Fruit fly (Drosophila melanogaster) whole organism, embryonic: ENCODE results near the gene CG3909.
A peak's percentile ranks its signal among the peaks of the same experiment; 100 is the strongest.

Source experiments
- Adf1 ChIP-seq: fragments of 200-800 bp; sonication (Bioruptor generic); IDR thresholded peaks from 2 replicates; pipeline ENCODE4 v1.3.6; 2022; ENCODE audit warnings: missing biosample characterization, missing genetic modification characterization
- Antp ChIP-seq: fragments of 200-800 bp; sonication (Bioruptor generic); optimal IDR thresholded peaks from 3 replicates; lab custom pipeline; 2016; ENCODE audit warnings: missing biosample characterization, missing genetic modification characterization
- Blimp-1 ChIP-seq: fragments of 200-800 bp; sonication (Bioruptor generic); optimal IDR thresholded peaks from 3 replicates; lab custom pipeline; 2018; ENCODE audit warnings: missing biosample characterization, missing genetic modification characterization, mild to moderate bottlenecking, moderate library complexity, missing genetic modification reagents
- CG10209 ChIP-seq: fragments of 200-800 bp; sonication (Bioruptor generic); optimal IDR thresholded peaks from 3 replicates; lab custom pipeline; 2017; ENCODE audit warnings: missing biosample characterization, mild to moderate bottlenecking, missing genetic modification characterization, missing genetic modification reagents
- CG10366 ChIP-seq: fragments of 200-800 bp; sonication (Bioruptor generic); IDR thresholded peaks from 2 replicates; pipeline ENCODE4 v1.3.6; 2022; ENCODE audit warnings: missing biosample characterization, missing genetic modification characterization
- CG11696 ChIP-seq: fragments of 200-800 bp; sonication (Bioruptor generic); IDR thresholded peaks from 2 replicates; pipeline ENCODE4 v1.3.6; 2022; ENCODE audit warnings: missing biosample characterization, missing genetic modification characterization
- CG12219 ChIP-seq: fragments of 200-800 bp; sonication (Bioruptor generic); optimal IDR thresholded peaks from 3 replicates; lab custom pipeline; 2018; ENCODE audit warnings: missing biosample characterization, mild to moderate bottlenecking, missing genetic modification characterization
- CG12769 ChIP-seq: fragments of 200-800 bp; sonication (Bioruptor generic); optimal IDR thresholded peaks from 2 replicates; lab custom pipeline; 2019; ENCODE audit warnings: missing biosample characterization, mild to moderate bottlenecking, missing genetic modification characterization, moderate library complexity
- CG14441 ChIP-seq: fragments of 200-800 bp; sonication (Bioruptor generic); IDR thresholded peaks from 2 replicates; pipeline ENCODE4 v1.3.6; 2022; ENCODE audit warnings: missing biosample characterization, missing genetic modification characterization
- CG14965 ChIP-seq: fragments of 200-800 bp; sonication (Bioruptor generic); optimal IDR thresholded peaks from 2 replicates; lab custom pipeline; 2016; ENCODE audit warnings: missing biosample characterization, missing genetic modification characterization, borderline replicate concordance
- CG16815 ChIP-seq: fragments of 200-800 bp; sonication (Bioruptor generic); optimal IDR thresholded peaks from 3 replicates; lab custom pipeline; 2017; ENCODE audit warnings: missing biosample characterization, mild to moderate bottlenecking, missing genetic modification characterization
- CG2116 ChIP-seq: fragments of 200-800 bp; sonication (Bioruptor generic); optimal IDR thresholded peaks from 3 replicates; lab custom pipeline; 2018; ENCODE audit warnings: missing biosample characterization, mild to moderate bottlenecking, missing genetic modification characterization
- CG2199 ChIP-seq: fragments of 200-800 bp; sonication (Bioruptor generic); IDR thresholded peaks from 3 replicates; pipeline ENCODE4 v1.3.6; 2022; ENCODE audit warnings: missing biosample characterization, missing genetic modification characterization
- CG32767 ChIP-seq: fragments of 200-800 bp; sonication (Bioruptor generic); IDR thresholded peaks from 2 replicates; pipeline ENCODE4 v1.3.6; 2022; ENCODE audit warnings: missing biosample characterization, missing genetic modification characterization
- CG3995 ChIP-seq: fragments of 200-800 bp; sonication (Bioruptor generic); optimal IDR thresholded peaks from 3 replicates; lab custom pipeline; 2016; ENCODE audit warnings: missing biosample characterization, missing genetic modification characterization
- CG4424 ChIP-seq: fragments of 200-800 bp; sonication (Bioruptor generic); optimal IDR thresholded peaks from 3 replicates; lab custom pipeline; 2016; ENCODE audit warnings: missing biosample characterization, missing genetic modification characterization
- CG7556 ChIP-seq: fragments of 200-800 bp; sonication (Bioruptor generic); optimal IDR thresholded peaks from 2 replicates; lab custom pipeline; 2017; ENCODE audit warnings: missing biosample characterization, mild to moderate bottlenecking, missing genetic modification characterization
- CG7839 ChIP-seq: fragments of 200-800 bp; sonication (Bioruptor generic); optimal IDR thresholded peaks from 3 replicates; lab custom pipeline; 2018; ENCODE audit warnings: missing biosample characterization, mild to moderate bottlenecking, missing genetic modification characterization, moderate library complexity
- CG7928 ChIP-seq: fragments of 200-800 bp; sonication (Bioruptor generic); optimal IDR thresholded peaks from 2 replicates; lab custom pipeline; 2017; ENCODE audit warnings: missing biosample characterization, mild to moderate bottlenecking, missing genetic modification characterization
- D19B ChIP-seq: fragments of 200-800 bp; sonication (Bioruptor generic); optimal IDR thresholded peaks from 2 replicates; lab custom pipeline; 2017; ENCODE audit warnings: missing biosample characterization, mild to moderate bottlenecking, missing genetic modification characterization
- Dfd ChIP-seq, 2 experiments: fragments of >200 bp; optimal IDR thresholded peaks; 2 replicates each; lab custom pipeline; 2017; ENCODE audit warnings: missing biosample characterization in 2 of 2, missing genetic modification characterization in 2 of 2
- ERR ChIP-seq: fragments of 200-800 bp; sonication (Bioruptor generic); optimal IDR thresholded peaks from 2 replicates; lab custom pipeline; 2016; ENCODE audit warnings: missing biosample characterization, missing genetic modification characterization
- Fer3 ChIP-seq: fragments of 200-800 bp; sonication (Bioruptor generic); optimal IDR thresholded peaks from 2 replicates; lab custom pipeline; 2018; ENCODE audit warnings: missing biosample characterization, mild to moderate bottlenecking, missing genetic modification characterization, moderate library complexity
- HHEX ChIP-seq: fragments of 200-800 bp; sonication (Bioruptor generic); optimal IDR thresholded peaks from 3 replicates; lab custom pipeline; 2017; ENCODE audit warnings: missing biosample characterization, mild to moderate bottlenecking, missing genetic modification characterization, missing genetic modification reagents
- HmgD ChIP-seq: fragments of 200-800 bp; sonication (Bioruptor generic); optimal IDR thresholded peaks from 3 replicates; lab custom pipeline; 2016; ENCODE audit warnings: missing biosample characterization, missing genetic modification characterization
- NC2α ChIP-seq: fragments of 200-800 bp; sonication (Bioruptor generic); optimal IDR thresholded peaks from 2 replicates; lab custom pipeline; 2016; ENCODE audit warnings: missing biosample characterization, missing genetic modification characterization
- Sox102F ChIP-seq: fragments of 200-800 bp; sonication (Bioruptor generic); optimal IDR thresholded peaks from 2 replicates; lab custom pipeline; 2018; ENCODE audit warnings: missing biosample characterization, mild to moderate bottlenecking, missing genetic modification characterization, moderate library complexity
- Ssrp ChIP-seq: fragments of 200-800 bp; sonication (Bioruptor generic); optimal IDR thresholded peaks from 2 replicates; lab custom pipeline; 2018; ENCODE audit warnings: missing biosample characterization, mild to moderate bottlenecking, missing genetic modification characterization, moderate library complexity
- Taf1 ChIP-seq: fragments of 200-800 bp; sonication (Bioruptor generic); IDR thresholded peaks from 2 replicates; pipeline ENCODE4 v1.3.6; 2022; ENCODE audit warnings: missing biosample characterization, missing genetic modification characterization
- Xbp1 ChIP-seq: fragments of 200-800 bp; sonication (Bioruptor generic); optimal IDR thresholded peaks from 3 replicates; lab custom pipeline; 2016; ENCODE audit warnings: missing biosample characterization, mild to moderate bottlenecking, missing genetic modification characterization
- cas ChIP-seq: fragments of 200-800 bp; sonication (Bioruptor generic); IDR thresholded peaks from 2 replicates; pipeline ENCODE4 v1.3.6; 2022; ENCODE audit warnings: missing biosample characterization, missing genetic modification characterization
- chinmo ChIP-seq: fragments of 200-800 bp; sonication (Bioruptor generic); IDR thresholded peaks from 4 replicates; pipeline ENCODE4 v1.3.6; 2022; ENCODE audit warnings: missing biosample characterization, missing genetic modification characterization; ENCODE audit not compliant: partially characterized antibody
- danr ChIP-seq: fragments of 200-800 bp; sonication (Bioruptor generic); IDR thresholded peaks from 2 replicates; pipeline ENCODE4 v1.3.6; 2022; ENCODE audit warnings: missing biosample characterization, missing genetic modification characterization
- eve ChIP-seq, 2 experiments: fragments of >200 bp; optimal IDR thresholded peaks; 2 replicates each; lab custom pipeline; 2017; ENCODE audit warnings: missing biosample characterization in 2 of 2, missing genetic modification characterization in 2 of 2
- fd3F ChIP-seq: fragments of 200-800 bp; sonication (Bioruptor generic); optimal IDR thresholded peaks from 2 replicates; lab custom pipeline; 2018; ENCODE audit warnings: missing biosample characterization, mild to moderate bottlenecking, missing genetic modification characterization, moderate library complexity
- hb ChIP-seq: fragments of 200-800 bp; sonication (Bioruptor generic); IDR thresholded peaks from 3 replicates; pipeline ENCODE4 v1.3.6; 2022; ENCODE audit warnings: missing biosample characterization, missing genetic modification characterization; ENCODE audit not compliant: partially characterized antibody
- jumu ChIP-seq: fragments of 200-800 bp; sonication (Bioruptor generic); optimal IDR thresholded peaks from 3 replicates; lab custom pipeline; 2016; ENCODE audit warnings: missing biosample characterization, missing genetic modification characterization
- klu ChIP-seq: fragments of 200-800 bp; sonication (Bioruptor generic); IDR thresholded peaks from 2 replicates; pipeline ENCODE4 v1.3.6; 2022; ENCODE audit warnings: missing biosample characterization, missing genetic modification characterization
- knrl ChIP-seq: fragments of 200-800 bp; sonication (Bioruptor generic); IDR thresholded peaks from 3 replicates; pipeline ENCODE4 v1.3.6; 2022; ENCODE audit warnings: missing biosample characterization, missing genetic modification characterization; ENCODE audit not compliant: partially characterized antibody
- lab ChIP-seq: fragments of 200-800 bp; sonication (Bioruptor generic); optimal IDR thresholded peaks from 3 replicates; lab custom pipeline; 2017; ENCODE audit warnings: missing biosample characterization, missing genetic modification characterization, mild to moderate bottlenecking, moderate library complexity, missing genetic modification reagents
- lmd ChIP-seq: fragments of 200-800 bp; sonication (Bioruptor generic); IDR thresholded peaks from 2 replicates; pipeline ENCODE4 v1.3.6; 2022; ENCODE audit warnings: missing biosample characterization, missing genetic modification characterization
- nerfin-2 ChIP-seq: fragments of 200-800 bp; sonication (Bioruptor generic); IDR thresholded peaks from 2 replicates; pipeline ENCODE4 v1.3.6; 2022; ENCODE audit warnings: missing biosample characterization, missing genetic modification characterization; ENCODE audit not compliant: partially characterized antibody
- oc ChIP-seq: fragments of 200-800 bp; sonication (Bioruptor generic); optimal IDR thresholded peaks from 2 replicates; lab custom pipeline; 2018; ENCODE audit warnings: missing biosample characterization, mild to moderate bottlenecking, missing genetic modification characterization, moderate library complexity
- org-1 ChIP-seq: fragments of 200-800 bp; sonication (Bioruptor generic); optimal IDR thresholded peaks from 2 replicates; lab custom pipeline; 2017; ENCODE audit warnings: missing biosample characterization, missing genetic modification characterization
- pfk ChIP-seq: fragments of 200-800 bp; sonication (Bioruptor generic); optimal IDR thresholded peaks from 2 replicates; lab custom pipeline; 2018; ENCODE audit warnings: missing biosample characterization, mild to moderate bottlenecking, missing genetic modification characterization, moderate library complexity
- sim ChIP-seq: fragments of 200-800 bp; sonication (Bioruptor generic); IDR thresholded peaks from 2 replicates; pipeline ENCODE4 v1.3.6; 2022; ENCODE audit warnings: missing biosample characterization, missing genetic modification characterization
- tin ChIP-seq: fragments of 200-800 bp; sonication (Bioruptor generic); optimal IDR thresholded peaks from 3 replicates; lab custom pipeline; 2016; ENCODE audit warnings: missing biosample characterization, missing genetic modification characterization
- tna ChIP-seq: fragments of 200-800 bp; sonication (Bioruptor generic); IDR thresholded peaks from 2 replicates; pipeline ENCODE4 v1.3.6; 2022; ENCODE audit warnings: missing biosample characterization, missing genetic modification characterization; ENCODE audit not compliant: partially characterized antibody
- usp ChIP-seq: fragments of >200 bp; optimal IDR thresholded peaks from 2 replicates; lab custom pipeline; 2017; ENCODE audit warnings: missing biosample characterization, missing genetic modification characterization
- zf30C ChIP-seq: fragments of 200-800 bp; sonication (Bioruptor generic); optimal IDR thresholded peaks from 3 replicates; lab custom pipeline; 2018; ENCODE audit warnings: missing biosample characterization, mild to moderate bottlenecking, missing genetic modification characterization
- zfh1 ChIP-seq: fragments of 200-800 bp; sonication (Bioruptor generic); IDR thresholded peaks from 3 replicates; pipeline ENCODE4 v1.3.6; 2022; ENCODE audit warnings: missing biosample characterization, missing genetic modification characterization

CG3909 gene

dm6 chr3R:10084914-10085313 lies 41.8 kb downstream of the CG3909 start (continued):
- no peak for TF ChIP-seq Adf1 (GFP tag; lab: Robert Waterston, UW)
- TF ChIP-seq CG7928 (GFP tag; lab: Kevin White, UChicago), result peak; percentile 28
- TF ChIP-seq CG32767, result no peak
- TF ChIP-seq hb, result no peak
- TF ChIP-seq CG12219 (GFP tag; lab: Kevin White, UChicago), result no peak
- TF ChIP-seq Sox102F, result peak; percentile 7
- TF ChIP-seq org-1 (GFP tag; lab: Kevin White, UChicago), result peak; percentile 39
- no peak for TF ChIP-seq cas (GFP tag; lab: Robert Waterston, UW)
- peak; percentile 50 for TF ChIP-seq D19B (GFP tag; lab: Kevin White, UChicago)
- TF ChIP-seq zfh1 (GFP tag; lab: Robert Waterston, UW), result 0 out of 3 replicates have a peak, but pooled peaks have one; percentile 50
- TF ChIP-seq CG4424, result no peak
- no peak for TF ChIP-seq CG2116 (GFP tag; lab: Kevin White, UChicago)
- no peak for TF ChIP-seq tna (GFP tag; lab: Robert Waterston, UW)
- peak; percentile 62; the same call in 1 of the 2 replicates for TF ChIP-seq CG14441 (GFP tag; lab: Robert Waterston, UW)
- no peak for TF ChIP-seq knrl
- TF ChIP-seq lab (GFP tag; lab: Kevin White, UChicago), result peak; percentile 82
- TF ChIP-seq oc (tag; lab: Kevin White, UChicago), result no peak
- TF ChIP-seq CG10209 (GFP tag; lab: Kevin White, UChicago), result peak; percentile 14
- no peak for TF ChIP-seq pfk (GFP tag; lab: Kevin White, UChicago)
- no peak for TF ChIP-seq klu
- TF ChIP-seq fd3F, result peak; percentile 31
- peak; percentile 5 for TF ChIP-seq ERR (GFP tag; lab: Kevin White, UChicago)
- peak; percentile 66 for TF ChIP-seq Taf1 (GFP tag; lab: Robert Waterston, UW)
- TF ChIP-seq CG3995 (GFP tag; lab: Kevin White, UChicago), result peak; percentile 16
- no peak for TF ChIP-seq usp
- TF ChIP-seq sim (GFP tag; lab: Robert Waterston, UW), result no peak
- TF ChIP-seq NC2α (GFP tag; lab: Kevin White, UChicago), result no peak
- TF ChIP-seq chinmo, result 0 out of 4 replicates have a peak, but pooled peaks have one; percentile 5
- no peak for TF ChIP-seq eve (GFP tag; optimal IDR thresholded peaks at IDR 0.05; lab: Kevin White, UChicago)
- peak; percentile 33; the same call in 1 of the 2 replicates for TF ChIP-seq danr (GFP tag; lab: Robert Waterston, UW)
- no peak for TF ChIP-seq CG14965 (GFP tag; lab: Kevin White, UChicago)
- peak; percentile 65; the same call in 1 of the 2 replicates for TF ChIP-seq lmd (GFP tag; lab: Robert Waterston, UW)
- peak; percentile 69 for TF ChIP-seq CG16815 (GFP tag; lab: Kevin White, UChicago)
- TF ChIP-seq CG11696 (GFP tag; lab: Robert Waterston, UW), result no peak
- TF ChIP-seq CG7556 (GFP tag; lab: Kevin White, UChicago), result peak; percentile 13
- TF ChIP-seq tin (GFP tag; lab: Kevin White, UChicago), result peak; percentile 2
- peak; percentile 47 for TF ChIP-seq HHEX (GFP tag; lab: Kevin White, UChicago)
- TF ChIP-seq jumu (GFP tag; lab: Kevin White, UChicago), result no peak
- TF ChIP-seq Fer3 (tag; lab: Kevin White, UChicago), result peak; percentile 68
- TF ChIP-seq Ssrp, result no peak
- TF ChIP-seq nerfin-2 (GFP tag; lab: Robert Waterston, UW), result no peak
- TF ChIP-seq CG10366 (GFP tag; lab: Robert Waterston, UW), result peak; percentile 39; the same call in 1 of the 2 replicates
- no peak for TF ChIP-seq Blimp-1 (GFP tag; lab: Kevin White, UChicago)
- TF ChIP-seq HmgD (GFP tag; lab: Kevin White, UChicago), result no peak
- peak; percentile 25 for TF ChIP-seq Antp (GFP tag; lab: Kevin White, UChicago)
- no peak for TF ChIP-seq CG2199 (GFP tag; lab: Robert Waterston, UW)
- TF ChIP-seq Xbp1 (GFP tag; lab: Kevin White, UChicago), result peak; percentile 29
- no peak for TF ChIP-seq zf30C (GFP tag; lab: Kevin White, UChicago)
- TF ChIP-seq CG7839 (tag; lab: Kevin White, UChicago), result peak; percentile 61
- TF ChIP-seq Dfd (GFP tag; optimal IDR thresholded peaks at IDR 0.05; lab: Kevin White, UChicago), result no peak
- TF ChIP-seq CG12769 (tag; lab: Kevin White, UChicago), result peak; percentile 82
